Worm (Caenorhabditis elegans): ENCODE measurements around the gene pis-1.

DNA sequence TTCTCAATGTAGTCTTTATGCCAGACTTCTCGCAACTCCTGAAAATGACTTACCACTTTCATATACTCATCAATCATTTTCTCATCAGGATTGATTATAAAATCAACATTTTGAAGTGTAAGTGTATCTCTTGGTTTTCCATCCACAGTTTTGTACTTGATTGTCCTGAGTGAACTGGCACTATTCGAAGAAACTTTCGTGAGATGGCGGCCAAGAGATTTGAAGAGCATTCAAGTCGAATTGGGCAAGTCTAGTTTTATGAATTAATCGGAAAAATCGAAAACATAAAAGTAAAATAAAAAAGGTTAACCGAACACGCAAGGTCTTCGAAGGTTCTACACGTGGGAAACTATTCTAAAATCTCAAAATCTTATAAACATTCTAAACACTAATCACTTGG lies 53.5 kb downstream of the pis-1 start, which contains the start of gene C28D4.7:
- TF ChIP-seq ztf-23 (GFP tag; IDR thresholded peaks at IDR 0.05) (no peak), flt-1 (GFP tag; IDR thresholded peaks at IDR 0.05) (no peak), ref-1 (GFP tag; conservative IDR thresholded peaks at IDR 0.05) (no peak), klf-2 (GFP tag; conservative IDR thresholded peaks at IDR 0.05) (no peak), tab-1 (GFP tag; IDR thresholded peaks at IDR 0.05) (no peak), cog-1 (tag; optimal IDR thresholded peaks at IDR 0.05) (no peak)

All from whole organism, midembryonic.